Fruit fly (Drosophila melanogaster) whole organism, embryonic: ENCODE data around the gene CG5381.

Source experiments
- CG11247 ChIP-seq: fragments of 200-800 bp; sonication (Bioruptor generic); IDR thresholded peaks from 2 replicates; pipeline ENCODE4 v1.3.6; 2022; ENCODE audit warnings: missing biosample characterization, missing genetic modification characterization
- CG11398 ChIP-seq: fragments of 200-800 bp; sonication (Bioruptor generic); optimal IDR thresholded peaks from 2 replicates; lab custom pipeline; 2016; ENCODE audit warnings: missing biosample characterization, missing genetic modification characterization
- CG11456 ChIP-seq: fragments of 200-800 bp; sonication (Bioruptor generic); IDR thresholded peaks from 3 replicates; pipeline ENCODE4 v1.3.6; 2022; ENCODE audit warnings: missing biosample characterization, missing genetic modification characterization
- CG12236 ChIP-seq: fragments of 200-800 bp; sonication (Bioruptor generic); optimal IDR thresholded peaks from 2 replicates; lab custom pipeline; 2016; ENCODE audit warnings: missing biosample characterization, missing genetic modification characterization
- CG13123 ChIP-seq: fragments of 200-800 bp; sonication (Bioruptor generic); optimal IDR thresholded peaks from 2 replicates; lab custom pipeline; 2016; ENCODE audit warnings: missing biosample characterization, missing genetic modification characterization
- CG14014 ChIP-seq: fragments of 200-800 bp; sonication (Bioruptor generic); IDR thresholded peaks from 2 replicates; pipeline ENCODE4 v1.3.6; 2022; ENCODE audit warnings: missing biosample characterization, missing genetic modification characterization
- CG14050 ChIP-seq: fragments of 200-800 bp; sonication (Bioruptor generic); IDR thresholded peaks from 3 replicates; pipeline ENCODE4 v1.3.6; 2022; ENCODE audit warnings: missing biosample characterization, missing genetic modification characterization
- CG17359 ChIP-seq: fragments of 200-800 bp; sonication (Bioruptor generic); optimal IDR thresholded peaks from 3 replicates; lab custom pipeline; 2018; ENCODE audit warnings: missing biosample characterization, mild to moderate bottlenecking, missing genetic modification characterization, moderate library complexity
- CG2120 ChIP-seq: fragments of 200-800 bp; sonication (Bioruptor generic); optimal IDR thresholded peaks from 3 replicates; lab custom pipeline; 2016; ENCODE audit warnings: missing biosample characterization, missing genetic modification characterization
- CG2202 ChIP-seq: fragments of 200-800 bp; sonication (Bioruptor generic); optimal IDR thresholded peaks from 2 replicates; lab custom pipeline; 2018; ENCODE audit warnings: missing biosample characterization, mild to moderate bottlenecking, missing genetic modification characterization
- CG30403 ChIP-seq: fragments of 200-800 bp; sonication (Bioruptor generic); optimal IDR thresholded peaks from 3 replicates; lab custom pipeline; 2016; ENCODE audit warnings: missing biosample characterization, missing genetic modification characterization
- CG31388 ChIP-seq: fragments of 200-800 bp; sonication (Bioruptor generic); optimal IDR thresholded peaks from 2 replicates; lab custom pipeline; 2016; ENCODE audit warnings: missing biosample characterization, missing genetic modification characterization
- CG32767 ChIP-seq: fragments of 200-800 bp; sonication (Bioruptor generic); IDR thresholded peaks from 2 replicates; pipeline ENCODE4 v1.3.6; 2022; ENCODE audit warnings: missing biosample characterization, missing genetic modification characterization
- CG34376 ChIP-seq: fragments of 200-800 bp; sonication (Bioruptor generic); optimal IDR thresholded peaks from 2 replicates; lab custom pipeline; 2018; ENCODE audit warnings: missing biosample characterization, mild to moderate bottlenecking, missing genetic modification characterization
- CG6254 ChIP-seq: fragments of 200-800 bp; sonication (Bioruptor generic); optimal IDR thresholded peaks from 3 replicates; lab custom pipeline; 2017; ENCODE audit warnings: mild to moderate bottlenecking, missing biosample characterization, missing genetic modification reagents, missing genetic modification characterization
- CG6813 ChIP-seq: fragments of 200-800 bp; sonication (Bioruptor generic); optimal IDR thresholded peaks from 2 replicates; lab custom pipeline; 2017; ENCODE audit warnings: missing biosample characterization, missing genetic modification characterization, mild to moderate bottlenecking, moderate library complexity, missing genetic modification reagents
- CG7271 ChIP-seq: fragments of 200-800 bp; sonication (Bioruptor generic); optimal IDR thresholded peaks from 2 replicates; lab custom pipeline; 2018; ENCODE audit warnings: missing biosample characterization, mild to moderate bottlenecking, missing genetic modification characterization, moderate library complexity
- CG7786 ChIP-seq: fragments of 200-800 bp; sonication (Bioruptor generic); optimal IDR thresholded peaks from 2 replicates; lab custom pipeline; 2016; ENCODE audit warnings: missing biosample characterization, missing genetic modification characterization
- CG7928 ChIP-seq: fragments of 200-800 bp; sonication (Bioruptor generic); optimal IDR thresholded peaks from 2 replicates; lab custom pipeline; 2017; ENCODE audit warnings: missing biosample characterization, mild to moderate bottlenecking, missing genetic modification characterization
- CG8290 ChIP-seq, 3 experiments: fragments of 200-800 bp; sonication (Bioruptor generic); optimal IDR thresholded peaks; 2 replicates each; lab custom pipeline; 2016 to 2019; ENCODE audit warnings: missing biosample characterization in 3 of 3, missing genetic modification characterization in 3 of 3, mild to moderate bottlenecking in 2 of 3, moderate library complexity in 1 of 3
- CG8478 ChIP-seq: fragments of >200 bp; optimal IDR thresholded peaks from 2 replicates; lab custom pipeline; 2018
- CG9609 ChIP-seq: fragments of 200-800 bp; sonication (Bioruptor generic); optimal IDR thresholded peaks from 3 replicates; lab custom pipeline; 2016; ENCODE audit warnings: missing biosample characterization, missing genetic modification characterization
- D19B ChIP-seq: fragments of 200-800 bp; sonication (Bioruptor generic); optimal IDR thresholded peaks from 2 replicates; lab custom pipeline; 2017; ENCODE audit warnings: missing biosample characterization, mild to moderate bottlenecking, missing genetic modification characterization
- Dfd ChIP-seq, 2 experiments: fragments of >200 bp; optimal IDR thresholded peaks; 2 replicates each; lab custom pipeline; 2017; ENCODE audit warnings: missing biosample characterization in 2 of 2, missing genetic modification characterization in 2 of 2
- Doc3 ChIP-seq: fragments of 200-800 bp; sonication (Bioruptor generic); IDR thresholded peaks from 3 replicates; pipeline ENCODE4 v1.3.6; 2022; ENCODE audit warnings: missing biosample characterization, missing genetic modification characterization; ENCODE audit not compliant: partially characterized antibody
- Dref ChIP-seq: fragments of 200-800 bp; sonication (Bioruptor generic); IDR thresholded peaks from 2 replicates; pipeline ENCODE4 v1.3.6; 2022; ENCODE audit warnings: missing biosample characterization, missing genetic modification characterization
- ERR ChIP-seq: fragments of 200-800 bp; sonication (Bioruptor generic); optimal IDR thresholded peaks from 2 replicates; lab custom pipeline; 2016; ENCODE audit warnings: missing biosample characterization, missing genetic modification characterization
- Ets97D ChIP-seq: fragments of 200-800 bp; sonication (Bioruptor generic); optimal IDR thresholded peaks from 3 replicates; lab custom pipeline; 2016; ENCODE audit warnings: missing biosample characterization, missing genetic modification characterization
- Fer1 ChIP-seq: fragments of 200-800 bp; sonication (Bioruptor generic); optimal IDR thresholded peaks from 2 replicates; lab custom pipeline; 2017; ENCODE audit warnings: missing biosample characterization, mild to moderate bottlenecking, missing genetic modification characterization
- H2.0 ChIP-seq: fragments of 200-800 bp; sonication (Bioruptor generic); IDR thresholded peaks from 2 replicates; pipeline ENCODE4 v1.3.6; 2022; ENCODE audit warnings: missing biosample characterization, missing genetic modification characterization
- Hr51 ChIP-seq, 2 experiments: fragments of 200-800 bp; sonication (Bioruptor generic); optimal IDR thresholded peaks; 2 replicates in 1 of 2; 3 replicates in 1 of 2; lab custom pipeline; 2016 to 2018; ENCODE audit warnings: missing biosample characterization in 2 of 2, missing genetic modification characterization in 2 of 2, mild to moderate bottlenecking in 1 of 2, moderate library complexity in 1 of 2
- Lpt ChIP-seq: fragments of >200 bp; optimal IDR thresholded peaks from 2 replicates; lab custom pipeline; 2018; ENCODE audit warnings: missing biosample characterization, missing genetic modification characterization
- Nf-YC ChIP-seq: fragments of 200-800 bp; optimal IDR thresholded peaks from 3 replicates; lab custom pipeline; 2019; ENCODE audit warnings: missing biosample characterization, mild to moderate bottlenecking, missing genetic modification characterization, moderate library complexity
- amos ChIP-seq: fragments of 200-800 bp; sonication (Bioruptor generic); IDR thresholded peaks from 2 replicates; pipeline ENCODE4 v1.3.6; 2022; ENCODE audit warnings: missing biosample characterization, missing genetic modification characterization; ENCODE audit not compliant: partially characterized antibody
- bab2 ChIP-seq: fragments of 200-800 bp; sonication (Bioruptor generic); optimal IDR thresholded peaks from 2 replicates; lab custom pipeline; 2016; ENCODE audit warnings: missing biosample characterization, missing genetic modification characterization
- fd3F ChIP-seq: fragments of 200-800 bp; sonication (Bioruptor generic); optimal IDR thresholded peaks from 2 replicates; lab custom pipeline; 2018; ENCODE audit warnings: missing biosample characterization, mild to moderate bottlenecking, missing genetic modification characterization, moderate library complexity
- h ChIP-seq: fragments of >200 bp; optimal IDR thresholded peaks from 2 replicates; lab custom pipeline; 2017
- hth ChIP-seq: fragments of >200 bp; optimal IDR thresholded peaks from 2 replicates; lab custom pipeline; 2017; ENCODE audit warnings: inconsistent platforms
- ind ChIP-seq: fragments of 200-800 bp; sonication (Bioruptor generic); optimal IDR thresholded peaks from 3 replicates; lab custom pipeline; 2016; ENCODE audit warnings: missing biosample characterization, missing genetic modification characterization
- knrl ChIP-seq: fragments of 200-800 bp; sonication (Bioruptor generic); IDR thresholded peaks from 3 replicates; pipeline ENCODE4 v1.3.6; 2022; ENCODE audit warnings: missing biosample characterization, missing genetic modification characterization; ENCODE audit not compliant: partially characterized antibody
- lilli ChIP-seq: fragments of 200-800 bp; sonication (Bioruptor generic); optimal IDR thresholded peaks from 3 replicates; lab custom pipeline; 2016; ENCODE audit warnings: missing biosample characterization, missing genetic modification characterization
- nmo ChIP-seq: fragments of 200-800 bp; sonication (Bioruptor generic); optimal IDR thresholded peaks from 2 replicates; lab custom pipeline; 2018; ENCODE audit warnings: missing biosample characterization, mild to moderate bottlenecking, missing genetic modification characterization, moderate library complexity
- org-1 ChIP-seq: fragments of 200-800 bp; sonication (Bioruptor generic); optimal IDR thresholded peaks from 2 replicates; lab custom pipeline; 2017; ENCODE audit warnings: missing biosample characterization, missing genetic modification characterization
- pnt ChIP-seq: fragments of 200-800 bp; sonication (Bioruptor generic); optimal IDR thresholded peaks from 3 replicates; lab custom pipeline; 2016; ENCODE audit warnings: missing biosample characterization, missing genetic modification characterization
- pzg ChIP-seq: fragments of 200-800 bp; sonication (Bioruptor generic); optimal IDR thresholded peaks from 3 replicates; lab custom pipeline; 2018; ENCODE audit warnings: missing biosample characterization, mild to moderate bottlenecking, missing genetic modification characterization, moderate library complexity
- shn ChIP-seq: fragments of 200-800 bp; sonication (Bioruptor generic); optimal IDR thresholded peaks from 3 replicates; lab custom pipeline; 2016; ENCODE audit warnings: missing biosample characterization, missing genetic modification characterization
- sim ChIP-seq: fragments of 200-800 bp; sonication (Bioruptor generic); IDR thresholded peaks from 2 replicates; pipeline ENCODE4 v1.3.6; 2022; ENCODE audit warnings: missing biosample characterization, missing genetic modification characterization
- toy ChIP-seq: fragments of 200-800 bp; sonication (Bioruptor generic); IDR thresholded peaks from 2 replicates; pipeline ENCODE4 v1.3.6; 2022; ENCODE audit warnings: missing biosample characterization, missing genetic modification characterization
- tx ChIP-seq: fragments of 200-800 bp; sonication (Bioruptor generic); optimal IDR thresholded peaks from 2 replicates; lab custom pipeline; 2016; ENCODE audit warnings: missing biosample characterization, missing genetic modification characterization
- z ChIP-seq: fragments of 200-800 bp; sonication (Bioruptor generic); IDR thresholded peaks from 3 replicates; pipeline ENCODE4 v1.3.6; 2022; ENCODE audit warnings: missing biosample characterization, missing genetic modification characterization
- zen ChIP-seq: fragments of 200-800 bp; sonication (Bioruptor generic); optimal IDR thresholded peaks from 3 replicates; lab custom pipeline; 2018; ENCODE audit warnings: missing biosample characterization, mild to moderate bottlenecking, missing genetic modification characterization, moderate library complexity

CG5381 gene

DNA sequence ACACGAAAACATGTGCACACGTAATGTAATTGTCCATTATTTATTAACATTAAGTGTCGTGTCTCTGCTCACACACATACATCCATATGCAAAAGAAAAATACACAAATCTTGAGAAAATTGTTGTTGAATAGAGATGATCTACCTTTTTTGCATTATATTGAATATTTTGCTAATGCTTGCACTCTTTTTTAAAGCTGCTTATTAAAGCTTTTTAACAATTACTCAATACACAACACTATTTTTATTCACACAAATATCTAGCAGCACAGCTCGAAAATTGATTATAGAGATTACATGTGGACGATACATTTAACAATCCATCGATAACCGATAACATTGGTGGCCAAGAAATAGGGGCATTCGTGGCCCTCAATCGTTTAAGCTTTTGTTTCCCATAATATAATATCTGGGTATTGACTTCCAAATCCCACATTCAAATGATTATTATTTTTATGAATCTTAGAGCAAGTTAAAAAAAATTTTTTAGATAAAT, 30.8 kb downstream of the CG5381 start, which contains the start of gene Ufd4:
TSS of gene Ufd4 (minus strand) at position 300 of the 495 bp plus-strand sequence.
- TF ChIP-seq org-1 (GFP tag; lab: Kevin White, UChicago): peak; percentile 1
- TF ChIP-seq CG17359 (tag; lab: Kevin White, UChicago): peak; percentile 73
- no peak for TF ChIP-seq CG12236 (GFP tag; lab: Kevin White, UChicago)
- peak; percentile 55 for TF ChIP-seq ERR (GFP tag; lab: Kevin White, UChicago)
- peak; percentile 57 for TF ChIP-seq CG11398 (GFP tag; lab: Kevin White, UChicago)
- TF ChIP-seq CG32767: peak; percentile 50; the same call in 1 of the 2 replicates
- TF ChIP-seq CG6813: no peak
- TF ChIP-seq CG6254 (GFP tag; lab: Kevin White, UChicago): peak; percentile 41
- peak; percentile 45 for TF ChIP-seq CG7271 (tag; lab: Kevin White, UChicago)
- peak; percentile 75 for TF ChIP-seq nmo
- no peak for TF ChIP-seq CG7928 (GFP tag; lab: Kevin White, UChicago)
- peak; percentile 75; the same call in 1 of the 2 replicates for TF ChIP-seq CG14014 (GFP tag; lab: Robert Waterston, UW)
- peak in 1 of 2 experiments; percentile 56 for TF ChIP-seq Hr51 (GFP tag; optimal IDR thresholded peaks at IDR 0.05; lab: Kevin White, UChicago)
- TF ChIP-seq CG2202: peak; percentile 0
- no peak for TF ChIP-seq zen (tag; lab: Kevin White, UChicago)
- TF ChIP-seq CG8478 (lab: Kevin White, UChicago): no peak
- no peak for TF ChIP-seq Lpt (GFP tag; lab: Kevin White, UChicago)
- no peak for TF ChIP-seq CG11456 (GFP tag; lab: Robert Waterston, UW)
- no peak; the same call in 1 of the 2 replicates for TF ChIP-seq amos (GFP tag; lab: Robert Waterston, UW)
- peak; percentile 33 for TF ChIP-seq CG8290 (GFP tag; optimal IDR thresholded peaks at IDR 0.05; lab: Kevin White, UChicago)
- no peak for TF ChIP-seq CG8290 (tag; optimal IDR thresholded peaks at IDR 0.05; lab: Kevin White, UChicago)
- TF ChIP-seq h (lab: Kevin White, UChicago): no peak
- TF ChIP-seq sim: peak; percentile 54; the same call in 1 of the 2 replicates
- peak; percentile 6 for TF ChIP-seq CG13123
- TF ChIP-seq ind (GFP tag; lab: Kevin White, UChicago): peak; percentile 63
- TF ChIP-seq lilli (GFP tag; lab: Kevin White, UChicago): no peak
- TF ChIP-seq H2.0 (GFP tag; lab: Robert Waterston, UW): peak; percentile 32; the same call in 1 of the 2 replicates
- TF ChIP-seq CG34376 (GFP tag; lab: Kevin White, UChicago): peak; percentile 38
- TF ChIP-seq CG2120 (GFP tag; lab: Kevin White, UChicago): peak; percentile 79
- peak; percentile 11 for TF ChIP-seq CG31388 (GFP tag; lab: Kevin White, UChicago)
- TF ChIP-seq Nf-YC (tag; lab: Kevin White, UChicago): peak; percentile 78
- TF ChIP-seq Dref (GFP tag; lab: Robert Waterston, UW): peak; percentile 81
- TF ChIP-seq pnt (GFP tag; lab: Kevin White, UChicago): peak; percentile 8
- peak; percentile 50 for TF ChIP-seq Ets97D (GFP tag; lab: Kevin White, UChicago)
- no peak; the same call in 1 of the 3 replicates for TF ChIP-seq CG14050 (GFP tag; lab: Robert Waterston, UW)
- peak; percentile 60 for TF ChIP-seq fd3F
- peak; percentile 62 for TF ChIP-seq pzg (GFP tag; lab: Kevin White, UChicago)
- peak; percentile 23 for TF ChIP-seq CG7786
- TF ChIP-seq shn (GFP tag; lab: Kevin White, UChicago): peak; percentile 33
- TF ChIP-seq CG11247 (GFP tag; lab: Robert Waterston, UW): no peak
- no peak for TF ChIP-seq Dfd (GFP tag; optimal IDR thresholded peaks at IDR 0.05; lab: Kevin White, UChicago)
- peak; percentile 76 for TF ChIP-seq Fer1 (GFP tag; lab: Kevin White, UChicago)
- TF ChIP-seq CG30403: peak; percentile 67
- TF ChIP-seq Doc3 (GFP tag; lab: Robert Waterston, UW): 0 out of 3 replicates have a peak, but pooled peaks have one; percentile 36
- TF ChIP-seq hth (lab: Kevin White, UChicago): no peak
- TF ChIP-seq knrl (GFP tag; lab: Robert Waterston, UW): no peak
- TF ChIP-seq z (GFP tag; lab: Robert Waterston, UW): no peak
- TF ChIP-seq toy: no peak
- TF ChIP-seq CG9609: peak; percentile 16
- no peak for TF ChIP-seq D19B (GFP tag; lab: Kevin White, UChicago)
- TF ChIP-seq bab2 (GFP tag; lab: Kevin White, UChicago): peak; percentile 56
- TF ChIP-seq tx (GFP tag; lab: Kevin White, UChicago): peak; percentile 58
